Fruit fly (Drosophila melanogaster): ENCODE data around the gene Mcm10.

Mcm10 gene

dm6 chr2L:21218240-21218911 is 38.6 kb downstream of the Mcm10 start, which contains the start of gene CG8679 (continued):
- TF ChIP-seq ssp (GFP tag; IDR thresholded peaks at IDR 0.05) (no peak), CG7987 (GFP tag; optimal IDR thresholded peaks at IDR 0.05) (no peak), Lpt (GFP tag; optimal IDR thresholded peaks at IDR 0.05) (no peak), CG12391 (tag; optimal IDR thresholded peaks at IDR 0.05) (no peak), Eip74EF (GFP tag; optimal IDR thresholded peaks at IDR 0.05) (no peak), prd (optimal IDR thresholded peaks at IDR 0.05) (no peak), prd (GFP tag; IDR thresholded peaks at IDR 0.05) (0 out of 3 replicates have a peak, but pooled peaks have one; percentile 24), eve (GFP tag; optimal IDR thresholded peaks at IDR 0.05) (no peak), bcd (GFP tag; optimal IDR thresholded peaks at IDR 0.05) (no peak), chif (GFP tag; optimal IDR thresholded peaks at IDR 0.05) (no peak), CG2875 (GFP tag; optimal IDR thresholded peaks at IDR 0.05) (no peak), Trl (optimal IDR thresholded peaks at IDR 0.05) (peak in 1 of 2 experiments; percentile 48), Trl (GFP tag; optimal IDR thresholded peaks at IDR 0.05) (no peak), ara (GFP tag; IDR thresholded peaks at IDR 0.05) (no peak; the same call in 1 of the 2 replicates), CG17612 (GFP tag; IDR thresholded peaks at IDR 0.05) (no peak), zen2 (GFP tag; IDR thresholded peaks at IDR 0.05; ENCODE audit: partially characterized antibody) (no peak), CG12659 (GFP tag; optimal IDR thresholded peaks at IDR 0.05) (peak; percentile 45), Fer1 (GFP tag; optimal IDR thresholded peaks at IDR 0.05) (peak; percentile 27), CG16815 (GFP tag; optimal IDR thresholded peaks at IDR 0.05) (no peak), HLHmδ (GFP tag; optimal IDR thresholded peaks at IDR 0.05) (no peak), CG31224 (GFP tag; IDR thresholded peaks at IDR 0.05) (no peak), Myb (GFP tag; optimal IDR thresholded peaks at IDR 0.05) (peak; percentile 57), HHEX (GFP tag; optimal IDR thresholded peaks at IDR 0.05) (no peak), Xbp1 (GFP tag; optimal IDR thresholded peaks at IDR 0.05) (no peak), gcm2 (GFP tag; optimal IDR thresholded peaks at IDR 0.05) (no peak), CG11695 (GFP tag; IDR thresholded peaks at IDR 0.05) (peak; percentile 8; the same call in 1 of the 3 replicates), CG10321 (GFP tag; IDR thresholded peaks at IDR 0.05) (no peak), Dad (GFP tag; optimal IDR thresholded peaks at IDR 0.05) (no peak), CG6765 (GFP tag; optimal IDR thresholded peaks at IDR 0.05) (no peak), otp (GFP tag; IDR thresholded peaks at IDR 0.05) (peak; percentile 54; the same call in 1 of the 3 replicates), CG2199 (GFP tag; IDR thresholded peaks at IDR 0.05) (no peak), z (GFP tag; IDR thresholded peaks at IDR 0.05) (no peak), bsh (GFP tag; optimal IDR thresholded peaks at IDR 0.05) (no peak), sima (GFP tag; optimal IDR thresholded peaks at IDR 0.05) (no peak), Rfx (GFP tag; IDR thresholded peaks at IDR 0.05) (no peak), Hsf (GFP tag; optimal IDR thresholded peaks at IDR 0.05) (no peak), CG14050 (GFP tag; IDR thresholded peaks at IDR 0.05) (no peak), CG3163 (GFP tag; optimal IDR thresholded peaks at IDR 0.05) (no peak), CG3281 (GFP tag; optimal IDR thresholded peaks at IDR 0.05) (no peak), Dp (GFP tag; optimal IDR thresholded peaks at IDR 0.05) (peak; percentile 95), Ptx1 (GFP tag; IDR thresholded peaks at IDR 0.05) (no peak), row (GFP tag; IDR thresholded peaks at IDR 0.05) (peak; percentile 40; the same call in 2 of the 3 replicates), sr (GFP tag; IDR thresholded peaks at IDR 0.05) (no peak), seq (GFP tag; IDR thresholded peaks at IDR 0.05) (no peak), Fer2 (tag; optimal IDR thresholded peaks at IDR 0.05) (no peak), CG1832 (GFP tag; optimal IDR thresholded peaks at IDR 0.05) (no peak), CG17361 (GFP tag; IDR thresholded peaks at IDR 0.05) (no peak), ci (GFP tag; IDR thresholded peaks at IDR 0.05) (no peak), CG17802 (tag; optimal IDR thresholded peaks at IDR 0.05) (no peak), tx (GFP tag; optimal IDR thresholded peaks at IDR 0.05) (no peak), CG15073 (GFP tag; optimal IDR thresholded peaks at IDR 0.05) (no peak)
